Worm (Caenorhabditis elegans) whole organism, L1 larva: ENCODE data around the gene C49G7.13.

ENCODE experiments used
- F16B12.6 ChIP-seq: fragments of 150-350 bp; optimal IDR thresholded peaks from 2 replicates; lab custom pipeline; 2014; ENCODE audit warnings: missing biosample characterization, missing genetic modification characterization
- Y116A8C.19 ChIP-seq: sonication (generic microtip); optimal IDR thresholded peaks from 2 replicates; lab custom pipeline; 2016; ENCODE audit warnings: missing compliant biosample characterization, missing genetic modification characterization, borderline replicate concordance
- aly-2 ChIP-seq: fragments of 150-350 bp; optimal IDR thresholded peaks from 2 replicates; lab custom pipeline; 2014; ENCODE audit warnings: missing biosample characterization, missing genetic modification characterization
- blmp-1 ChIP-seq: fragments of 150-350 bp; optimal IDR thresholded peaks from 2 replicates; lab custom pipeline; 2014; ENCODE audit warnings: missing biosample characterization, missing genetic modification characterization
- ceh-63 ChIP-seq: fragments of 200-800 bp; sonication (Bioruptor generic); optimal IDR thresholded peaks from 2 replicates; lab custom pipeline; 2018; ENCODE audit warnings: mild to moderate bottlenecking, missing genetic modification characterization, missing compliant biosample characterization
- ceh-88 ChIP-seq: fragments of 200-800 bp; sonication (Bioruptor generic); IDR thresholded peaks from 2 replicates; pipeline ENCODE4 v1.3.6; 2022; ENCODE audit warnings: missing genetic modification characterization, missing compliant biosample characterization
- ceh-90 ChIP-seq: sonication (generic microtip); optimal IDR thresholded peaks from 2 replicates; lab custom pipeline; 2016; ENCODE audit warnings: missing genetic modification characterization, missing compliant biosample characterization
- dpl-1 ChIP-seq, 3 experiments: fragments of 150-350 bp in 2 of 3; sonication (generic microtip) in 1 of 3; optimal IDR thresholded peaks; 2 replicates each; lab custom pipeline; 2014 to 2017; ENCODE audit warnings: missing biosample characterization in 3 of 3, missing genetic modification characterization in 3 of 3, missing genetic modification reagents in 3 of 3
- efl-1 ChIP-seq, 4 experiments: fragments of 150-350 bp; optimal IDR thresholded peaks in 3 of 4; peaks in 1 of 4; 1 replicate in 1 of 4; 2 replicates in 3 of 4; lab custom pipeline; 2014; ENCODE audit warnings: missing biosample characterization in 2 of 4, missing genetic modification characterization in 2 of 4, missing genetic modification reagents in 2 of 4
- egl-27 ChIP-seq, 2 experiments: fragments of 150-350 bp in 1 of 2; sonication (generic microtip); optimal IDR thresholded peaks; 3 replicates each; lab custom pipeline; 2017 to 2018; ENCODE audit warnings: missing biosample characterization in 2 of 2, missing genetic modification characterization in 2 of 2, missing genetic modification reagents in 2 of 2
- elt-2 ChIP-seq: sonication (generic microtip); optimal IDR thresholded peaks from 2 replicates; lab custom pipeline; 2016; ENCODE audit warnings: missing genetic modification characterization, mild to moderate bottlenecking, inconsistent platforms, missing compliant biosample characterization, missing genetic modification reagents
- elt-3 ChIP-seq, 6 experiments: fragments of 150-350 bp in 1 of 6; sonication (generic microtip); optimal IDR thresholded peaks; 2 replicates each; lab custom pipeline; 2017 to 2018; ENCODE audit warnings: missing biosample characterization in 6 of 6, missing genetic modification characterization in 6 of 6, inconsistent platforms in 1 of 6
- ets-5 ChIP-seq: fragments of 200-800 bp; sonication (Bioruptor generic); IDR thresholded peaks from 2 replicates; pipeline ENCODE4 v1.3.6; 2022; ENCODE audit warnings: missing genetic modification characterization, missing compliant biosample characterization
- hpl-2 ChIP-seq: fragments of 150-350 bp; optimal IDR thresholded peaks from 2 replicates; lab custom pipeline; 2014; ENCODE audit warnings: missing biosample characterization, missing genetic modification reagents, missing genetic modification characterization
- jun-1 ChIP-seq: fragments of 150-350 bp; optimal IDR thresholded peaks from 2 replicates; lab custom pipeline; 2014; ENCODE audit warnings: missing biosample characterization, missing genetic modification reagents, missing genetic modification characterization
- lin-35 ChIP-seq, 2 experiments: fragments of 150-350 bp; optimal IDR thresholded peaks; 2 replicates each; lab custom pipeline; 2014; ENCODE audit warnings: missing biosample characterization in 2 of 2, missing genetic modification characterization in 2 of 2, missing genetic modification reagents in 2 of 2
- lin-39 ChIP-seq: fragments of 150-350 bp; optimal IDR thresholded peaks from 2 replicates; lab custom pipeline; 2014; ENCODE audit warnings: missing biosample characterization, missing genetic modification reagents, missing genetic modification characterization
- lir-3 ChIP-seq: sonication (generic microtip); optimal IDR thresholded peaks from 2 replicates; lab custom pipeline; 2016; ENCODE audit warnings: mild to moderate bottlenecking, missing genetic modification characterization, moderate library complexity, missing compliant biosample characterization; ENCODE audit not compliant: poor library complexity
- mep-1 ChIP-seq: fragments of 150-350 bp; optimal IDR thresholded peaks from 2 replicates; lab custom pipeline; 2014; ENCODE audit warnings: missing biosample characterization, missing genetic modification characterization
- nhr-20 ChIP-seq: sonication (generic microtip); optimal IDR thresholded peaks from 2 replicates; lab custom pipeline; 2016; ENCODE audit warnings: mild to moderate bottlenecking, missing genetic modification characterization, missing compliant biosample characterization
- nhr-237 ChIP-seq: fragments of 150-350 bp; optimal IDR thresholded peaks from 2 replicates; lab custom pipeline; 2014; ENCODE audit warnings: missing biosample characterization, missing genetic modification characterization
- nhr-28 ChIP-seq: fragments of 150-350 bp; optimal IDR thresholded peaks from 2 replicates; lab custom pipeline; 2014; ENCODE audit warnings: missing biosample characterization, missing genetic modification characterization
- nhr-71 ChIP-seq: sonication (generic microtip); optimal IDR thresholded peaks from 2 replicates; lab custom pipeline; 2016; ENCODE audit warnings: mild to moderate bottlenecking, missing genetic modification characterization, moderate library complexity, missing compliant biosample characterization
- nhr-76 ChIP-seq: sonication (generic microtip); optimal IDR thresholded peaks from 2 replicates; lab custom pipeline; 2017; ENCODE audit warnings: missing biosample characterization, missing genetic modification characterization
- nhr-85 ChIP-seq: sonication (generic microtip); peaks from one replicate; lab custom pipeline; 2016; ENCODE audit warnings: missing genetic modification characterization, inconsistent platforms, missing compliant biosample characterization
- nhr-90 ChIP-seq: sonication (generic microtip); optimal IDR thresholded peaks from 2 replicates; lab custom pipeline; 2016; ENCODE audit warnings: mild to moderate bottlenecking, missing genetic modification characterization, missing compliant biosample characterization; ENCODE audit not compliant: poor library complexity
- rnt-1 ChIP-seq: sonication (generic microtip); optimal IDR thresholded peaks from 2 replicates; lab custom pipeline; 2016; ENCODE audit warnings: mild to moderate bottlenecking, missing genetic modification characterization, moderate library complexity, missing compliant biosample characterization
- skn-1 ChIP-seq: fragments of 150-350 bp; optimal IDR thresholded peaks from 2 replicates; lab custom pipeline; 2014; ENCODE audit warnings: missing biosample characterization, missing genetic modification characterization
- sox-4 ChIP-seq: sonication (generic microtip); optimal IDR thresholded peaks from 2 replicates; lab custom pipeline; 2016; ENCODE audit warnings: missing genetic modification characterization, missing compliant biosample characterization
- sptf-1 ChIP-seq: fragments of 150-350 bp; optimal IDR thresholded peaks from 2 replicates; lab custom pipeline; 2014; ENCODE audit warnings: missing biosample characterization, missing genetic modification characterization
- sup-37 ChIP-seq: fragments of 200-800 bp; sonication (Bioruptor generic); optimal IDR thresholded peaks from 2 replicates; lab custom pipeline; 2018; ENCODE audit warnings: mild to moderate bottlenecking, missing genetic modification characterization, missing compliant biosample characterization
- unc-130 ChIP-seq: fragments of 150-350 bp; optimal IDR thresholded peaks from 2 replicates; lab custom pipeline; 2017; ENCODE audit warnings: missing biosample characterization, missing genetic modification characterization, inconsistent platforms
- unc-30 ChIP-seq: sonication (generic microtip); optimal IDR thresholded peaks from 2 replicates; lab custom pipeline; 2017; ENCODE audit warnings: missing biosample characterization, missing genetic modification characterization
- unc-86 ChIP-seq: sonication (generic microtip); optimal IDR thresholded peaks from 2 replicates; lab custom pipeline; 2016; ENCODE audit warnings: missing genetic modification characterization, missing compliant biosample characterization
- xbp-1 ChIP-seq: sonication (generic microtip); optimal IDR thresholded peaks from 2 replicates; lab custom pipeline; 2016; ENCODE audit warnings: missing genetic modification characterization, missing compliant biosample characterization
- zag-1 ChIP-seq: fragments of 150-350 bp; optimal IDR thresholded peaks from 2 replicates; lab custom pipeline; 2014; ENCODE audit warnings: missing biosample characterization, missing genetic modification characterization
- zip-4 ChIP-seq: fragments of 200-800 bp; sonication (Bioruptor generic); optimal IDR thresholded peaks from 2 replicates; lab custom pipeline; 2018; ENCODE audit warnings: mild to moderate bottlenecking, missing genetic modification characterization, moderate library complexity, missing compliant biosample characterization

Gene C49G7.13

DNA sequence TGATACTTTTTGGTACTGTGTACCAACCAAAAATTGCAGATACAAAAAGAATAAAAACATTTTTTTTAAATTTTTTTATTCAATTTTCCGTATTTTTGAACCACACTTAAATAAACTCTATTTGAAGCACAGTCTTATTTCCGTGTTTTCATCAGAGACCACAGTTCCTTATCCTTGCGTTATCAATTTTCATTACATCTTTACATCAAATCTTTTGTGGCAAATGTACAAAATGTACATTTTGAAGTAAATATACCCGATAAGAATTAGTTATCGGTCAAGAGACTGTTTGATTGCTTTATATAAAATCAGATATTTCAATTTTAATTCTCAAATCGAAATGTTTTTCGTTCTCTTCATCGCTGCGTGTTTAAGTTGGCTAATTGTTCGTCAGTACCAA lies 13.6 kb upstream of the C49G7.13 start, which contains the start of gene cyp-35A3:
TSS of gene cyp-35A3 (plus strand) at position 301 of the 400 bp plus-strand sequence.
- no peak for TF ChIP-seq zip-4 (GFP tag; lab: Kevin White, UChicago)
- no peak for TF ChIP-seq ets-5 (GFP tag; lab: Robert Waterston, UW)
- no peak for TF ChIP-seq blmp-1 (tag; lab: Kevin White, UChicago)
- no peak for TF ChIP-seq nhr-237 (tag; lab: Kevin White, UChicago)
- no peak for TF ChIP-seq dpl-1 (GFP tag; optimal IDR thresholded peaks at IDR 0.05; lab: Kevin White, UChicago)
- TF ChIP-seq nhr-71 (tag; lab: Kevin White, UChicago) = no peak
- TF ChIP-seq Y116A8C.19 = no peak
- no peak for TF ChIP-seq hpl-2 (GFP tag; lab: Kevin White, UChicago)
- TF ChIP-seq nhr-28 (tag; lab: Kevin White, UChicago) = no peak

DNA sequence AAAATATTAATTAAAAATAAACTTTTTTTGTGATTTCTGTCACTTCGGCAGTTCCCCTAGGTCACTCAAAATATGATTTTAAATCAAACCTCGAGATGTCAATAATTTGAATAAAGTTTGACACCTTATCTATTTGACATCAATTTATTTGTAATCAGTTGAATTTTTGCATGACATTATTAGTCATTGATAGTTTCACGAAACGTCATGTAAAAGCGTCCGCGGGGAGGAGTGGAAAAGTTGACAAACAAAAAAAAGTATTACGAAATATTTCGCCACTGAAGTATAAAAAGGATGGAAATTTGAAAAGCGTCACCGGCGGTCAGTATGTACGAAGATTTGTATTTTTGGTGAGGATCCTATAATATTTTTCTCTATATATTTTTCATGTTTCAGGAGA lies 11.1 kb upstream of the C49G7.13 start, which contains the start of gene K09D9.1:
TSS of gene K09D9.1 (plus strand) at position 271 of the 400 bp plus-strand sequence.
- TF ChIP-seq F16B12.6 (no peak), nhr-85 (tag; lab: Kevin White, UChicago) (no peak), skn-1 (tag; lab: Kevin White, UChicago) (peak; percentile 53), sox-4 (no peak), blmp-1 (tag; lab: Kevin White, UChicago) (no peak), lin-39 (tag; lab: Kevin White, UChicago) (no peak), elt-2 (tag; lab: Kevin White, UChicago) (peak; percentile 74), zip-4 (GFP tag; lab: Kevin White, UChicago) (peak; percentile 73), xbp-1 (tag; lab: Kevin White, UChicago) (no peak)

DNA sequence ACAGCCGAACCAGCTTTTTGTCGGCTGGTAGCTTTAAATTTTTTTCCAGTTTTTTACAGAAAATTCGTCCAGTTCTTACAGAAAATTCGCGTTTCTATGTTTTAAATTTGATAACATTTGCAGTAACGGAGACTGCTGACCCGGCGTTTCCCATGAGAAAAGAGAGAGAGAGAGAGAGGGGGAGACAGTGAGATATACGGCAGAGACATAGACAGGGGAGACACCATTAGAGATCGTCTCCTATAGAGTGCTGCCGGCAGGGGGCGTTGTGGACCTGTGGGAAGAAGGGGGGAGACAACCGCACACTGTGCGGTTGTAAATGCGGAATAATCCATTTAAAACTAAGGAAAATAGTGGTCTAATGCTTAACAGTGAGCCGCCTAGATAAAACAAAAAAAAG lies 6.3 kb upstream of the C49G7.13 start:
- TF ChIP-seq rnt-1 (tag; lab: Kevin White, UChicago) = peak; percentile 27
- TF ChIP-seq lin-35 (GFP tag; optimal IDR thresholded peaks at IDR 0.05; lab: Kevin White, UChicago) = peak in 1 of 2 experiments; percentile 11
- peak; percentile 12 for TF ChIP-seq nhr-20
- TF ChIP-seq efl-1 (optimal IDR thresholded peaks at IDR 0.05; lab: Kevin White, UChicago) = peak; percentile 19 to 26
- TF ChIP-seq efl-1 (GFP tag; optimal IDR thresholded peaks at IDR 0.05 in 1 of 2; lab: Kevin White, UChicago) = peak in 1 of 2 experiments; percentile 93
- no peak for TF ChIP-seq mep-1 (tag; lab: Kevin White, UChicago)
- TF ChIP-seq elt-2 (tag; lab: Kevin White, UChicago) = peak; percentile 12
- TF ChIP-seq F16B12.6 = no peak

DNA sequence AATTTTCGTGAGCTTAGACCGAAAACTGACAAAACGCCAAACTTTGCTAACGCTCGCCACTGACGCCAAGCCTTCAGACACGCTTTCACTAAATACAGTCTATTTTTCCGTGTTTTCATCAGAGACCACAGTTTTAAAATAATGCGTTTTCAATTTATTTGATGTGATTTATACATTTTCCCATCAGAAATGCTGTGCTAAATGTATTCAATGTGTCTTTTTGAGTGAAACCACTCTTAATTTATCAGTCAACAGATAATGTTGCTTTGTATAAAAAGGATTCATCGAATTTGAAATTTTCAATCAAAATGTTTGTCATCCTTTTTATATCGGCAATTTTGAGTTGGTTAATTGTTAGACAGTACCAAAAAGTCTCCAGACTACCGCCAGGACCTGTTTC lies 4.6 kb upstream of the C49G7.13 start, which contains the start of gene cyp-35A4:
TSS of gene cyp-35A4 (plus strand) at position 301 of the 400 bp plus-strand sequence.
- TF ChIP-seq ceh-63 (GFP tag; lab: Kevin White, UChicago) (no peak), nhr-28 (tag; lab: Kevin White, UChicago) (no peak)

DNA sequence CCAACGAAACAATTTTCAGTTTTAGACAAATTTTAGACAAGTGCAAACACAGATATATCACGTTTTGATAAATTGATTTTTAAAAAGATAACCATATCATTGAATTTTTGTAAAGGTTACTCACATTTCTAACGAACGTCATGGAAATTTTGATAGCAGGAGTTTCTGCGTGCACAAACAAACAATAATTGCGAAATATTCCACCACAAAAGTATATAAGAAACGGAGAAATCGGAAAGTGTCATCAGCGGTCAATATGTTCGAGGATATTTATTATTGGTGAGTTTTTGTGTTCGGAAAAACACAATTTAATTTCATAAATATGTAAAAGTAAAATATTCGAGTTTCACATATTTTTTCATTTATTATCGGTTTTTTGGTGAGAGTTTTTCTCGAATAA lies 1.6 kb upstream of the C49G7.13 start, which contains the start of gene C49G7.7:
TSS of gene C49G7.7 (plus strand) at position 174 of the 400 bp plus-strand sequence.
- TF ChIP-seq xbp-1 (tag; lab: Kevin White, UChicago) (no peak), ceh-90 (no peak), aly-2 (tag; lab: Kevin White, UChicago) (no peak), sup-37 (no peak), nhr-76 (tag; lab: Kevin White, UChicago) (no peak), elt-3 (tag; optimal IDR thresholded peaks at IDR 0.05; lab: Kevin White, UChicago) (no peak), unc-86 (tag; lab: Kevin White, UChicago) (no peak), nhr-71 (tag; lab: Kevin White, UChicago) (no peak), egl-27 (tag; optimal IDR thresholded peaks at IDR 0.05; lab: Kevin White, UChicago) (no peak), ceh-88 (no peak), unc-130 (tag; lab: Kevin White, UChicago) (no peak), sptf-1 (no peak), jun-1 (no peak), lir-3 (no peak), zag-1 (tag; lab: Kevin White, UChicago) (no peak), lin-39 (tag; lab: Kevin White, UChicago) (no peak), unc-30 (no peak), F16B12.6 (no peak), nhr-90 (no peak)
- TF ChIP-seq, all 84 proteins: peak for 0
